Worm (Caenorhabditis elegans): ENCODE measurements around the gene denn-4.

- TF ChIP-seq Y105C5A.15 (GFP tag; IDR thresholded peaks at IDR 0.05) (no peak), mes-2 (tag; optimal IDR thresholded peaks at IDR 0.05; ENCODE audit: poor library complexity, severe bottlenecking) (no peak), daf-16 (GFP tag; optimal IDR thresholded peaks at IDR 0.05) (no peak), daf-16 (tag; optimal IDR thresholded peaks at IDR 0.05) (no peak), aly-2 (tag; optimal IDR thresholded peaks at IDR 0.05) (no peak), lsy-2 (tag; optimal IDR thresholded peaks at IDR 0.05) (no peak), unc-62 (GFP tag; optimal IDR thresholded peaks at IDR 0.05 in 1 of 2) (no peak), unc-62 (tag; optimal IDR thresholded peaks at IDR 0.05) (no peak), ceh-28 (tag; optimal IDR thresholded peaks at IDR 0.05) (no peak), nhr-77 (tag; optimal IDR thresholded peaks at IDR 0.05) (no peak), sdz-12 (GFP tag; optimal IDR thresholded peaks at IDR 0.05) (no peak), fos-1 (tag; optimal IDR thresholded peaks at IDR 0.05) (no peak), snpc-4 (tag; optimal IDR thresholded peaks at IDR 0.05) (no peak), ctbp-1 (GFP tag; IDR thresholded peaks at IDR 0.05) (no peak), nhr-28 (tag; optimal IDR thresholded peaks at IDR 0.05) (no peak)
Measured at ce11 chrIV:1916247-1916646, 7.6 kb upstream of the denn-4 start.
